Worm (Caenorhabditis elegans) whole organism, mixed stage, embryonic: ENCODE data around the gene hlh-15.
A peak's percentile ranks its signal among the peaks of the same experiment; 100 is the strongest.

Source experiments
- M03D4.4 ChIP-seq: sonication (generic microtip); optimal IDR thresholded peaks from 2 replicates; lab custom pipeline; 2017; ENCODE audit warnings: mild to moderate bottlenecking, missing genetic modification characterization, missing compliant biosample characterization
- bed-3 ChIP-seq: fragments of 200-800 bp; sonication (Bioruptor generic); optimal IDR thresholded peaks from 3 replicates; lab custom pipeline; 2018; ENCODE audit warnings: mild to moderate bottlenecking, missing genetic modification characterization, moderate library complexity, missing compliant biosample characterization
- blmp-1 ChIP-seq: fragments of 150-350 bp; optimal IDR thresholded peaks from 2 replicates; lab custom pipeline; 2014; ENCODE audit warnings: missing biosample characterization, missing genetic modification characterization
- ceh-39 ChIP-seq: fragments of 150-350 bp; optimal IDR thresholded peaks from 2 replicates; lab custom pipeline; 2014; ENCODE audit warnings: missing biosample characterization, missing genetic modification characterization
- ceh-43 ChIP-seq: fragments of 200-800 bp; sonication (Bioruptor generic); optimal IDR thresholded peaks from 2 replicates; lab custom pipeline; 2018; ENCODE audit warnings: mild to moderate bottlenecking, missing genetic modification characterization, moderate library complexity, missing compliant biosample characterization
- ceh-83 ChIP-seq: fragments of 200-800 bp; sonication (Bioruptor generic); optimal IDR thresholded peaks from 2 replicates; lab custom pipeline; 2018; ENCODE audit warnings: mild to moderate bottlenecking, missing genetic modification characterization, missing compliant biosample characterization
- ces-1 ChIP-seq: fragments of 150-350 bp; optimal IDR thresholded peaks from 2 replicates; lab custom pipeline; 2014; ENCODE audit warnings: missing biosample characterization, missing genetic modification reagents, missing genetic modification characterization
- cnd-1 ChIP-seq: fragments of 200-800 bp; sonication (Bioruptor generic); optimal IDR thresholded peaks from 2 replicates; lab custom pipeline; 2018; ENCODE audit warnings: mild to moderate bottlenecking, missing genetic modification characterization, missing compliant biosample characterization
- drap-1 ChIP-seq: fragments of 200-800 bp; sonication (Bioruptor generic); optimal IDR thresholded peaks from 3 replicates; lab custom pipeline; 2018; ENCODE audit warnings: mild to moderate bottlenecking, missing genetic modification characterization, missing compliant biosample characterization
- elt-1 ChIP-seq: sonication (generic microtip); optimal IDR thresholded peaks from 2 replicates; lab custom pipeline; 2017; ENCODE audit warnings: missing genetic modification characterization, mild to moderate bottlenecking, missing compliant biosample characterization, antibody characterized with exemption, moderate library complexity, borderline replicate concordance; ENCODE audit not compliant: insufficient read depth
- elt-3 ChIP-seq: fragments of 150-350 bp; optimal IDR thresholded peaks from 2 replicates; lab custom pipeline; 2014; ENCODE audit warnings: missing biosample characterization, missing genetic modification characterization
- ham-2 ChIP-seq: fragments of 200-800 bp; sonication (Bioruptor generic); optimal IDR thresholded peaks from 2 replicates; lab custom pipeline; 2018; ENCODE audit warnings: mild to moderate bottlenecking, missing genetic modification characterization, missing compliant biosample characterization
- hlh-1 ChIP-seq: fragments of 150-350 bp; optimal IDR thresholded peaks from 2 replicates; lab custom pipeline; 2014; ENCODE audit warnings: missing biosample characterization, missing genetic modification reagents, missing genetic modification characterization
- lin-13 ChIP-seq: fragments of 150-350 bp; optimal IDR thresholded peaks from 2 replicates; lab custom pipeline; 2014; ENCODE audit warnings: missing biosample characterization, missing genetic modification characterization
- lin-32 ChIP-seq: fragments of 200-800 bp; sonication (Bioruptor generic); optimal IDR thresholded peaks from 2 replicates; lab custom pipeline; 2018; ENCODE audit warnings: mild to moderate bottlenecking, missing genetic modification characterization, missing compliant biosample characterization
- mab-5 ChIP-seq: fragments of 150-350 bp; optimal IDR thresholded peaks from 2 replicates; lab custom pipeline; 2014; ENCODE audit warnings: missing biosample characterization, missing genetic modification characterization
- mls-2 ChIP-seq: sonication (generic microtip); optimal IDR thresholded peaks from 2 replicates; lab custom pipeline; 2016; ENCODE audit warnings: mild to moderate bottlenecking, missing genetic modification characterization, moderate library complexity, missing compliant biosample characterization
- nhr-12 ChIP-seq: fragments of 150-350 bp; optimal IDR thresholded peaks from 2 replicates; lab custom pipeline; 2014; ENCODE audit warnings: missing biosample characterization, missing genetic modification characterization
- nhr-2 ChIP-seq: fragments of 150-350 bp; optimal IDR thresholded peaks from 2 replicates; lab custom pipeline; 2014; ENCODE audit warnings: missing biosample characterization, missing genetic modification characterization
- nhr-28 ChIP-seq: fragments of 150-350 bp; optimal IDR thresholded peaks from 2 replicates; lab custom pipeline; 2014; ENCODE audit warnings: missing biosample characterization, missing genetic modification characterization
- nhr-76 ChIP-seq: sonication (generic microtip); optimal IDR thresholded peaks from 2 replicates; lab custom pipeline; 2017; ENCODE audit warnings: missing biosample characterization, missing genetic modification characterization
- pha-4 ChIP-seq: fragments of 150-350 bp; optimal IDR thresholded peaks from 2 replicates; lab custom pipeline; 2018; ENCODE audit warnings: missing biosample characterization, missing genetic modification reagents, missing genetic modification characterization
- sem-2 ChIP-seq: fragments of 200-800 bp; sonication (Bioruptor generic); optimal IDR thresholded peaks from 2 replicates; lab custom pipeline; 2018; ENCODE audit warnings: mild to moderate bottlenecking, missing genetic modification characterization, missing compliant biosample characterization
- snpc-4 ChIP-seq: fragments of 150-350 bp; optimal IDR thresholded peaks from 2 replicates; lab custom pipeline; 2014; ENCODE audit warnings: missing biosample characterization, missing genetic modification characterization
- sptf-1 ChIP-seq: sonication (generic microtip); optimal IDR thresholded peaks from 2 replicates; lab custom pipeline; 2017; ENCODE audit warnings: mild to moderate bottlenecking, missing genetic modification characterization, moderate library complexity, missing compliant biosample characterization
- tbx-8 ChIP-seq: fragments of 200-800 bp; sonication (Bioruptor generic); optimal IDR thresholded peaks from 2 replicates; lab custom pipeline; 2018; ENCODE audit warnings: mild to moderate bottlenecking, missing genetic modification characterization, moderate library complexity, missing compliant biosample characterization
- unc-120 ChIP-seq: sonication (generic microtip); optimal IDR thresholded peaks from 2 replicates; lab custom pipeline; 2017; ENCODE audit warnings: missing genetic modification characterization, missing compliant biosample characterization; ENCODE audit not compliant: poor library complexity, severe bottlenecking
- unc-39 ChIP-seq: fragments of 150-350 bp; optimal IDR thresholded peaks from 2 replicates; lab custom pipeline; 2014; ENCODE audit warnings: missing biosample characterization, missing genetic modification characterization
- unc-62 ChIP-seq: fragments of 150-350 bp; optimal IDR thresholded peaks from 2 replicates; lab custom pipeline; 2014; ENCODE audit warnings: missing biosample characterization, missing genetic modification reagents, missing genetic modification characterization
- zip-8 ChIP-seq: fragments of 150-350 bp; optimal IDR thresholded peaks from 2 replicates; lab custom pipeline; 2014; ENCODE audit warnings: missing biosample characterization, missing genetic modification characterization
- ztf-11 ChIP-seq: fragments of 150-350 bp; optimal IDR thresholded peaks from 2 replicates; lab custom pipeline; 2014; ENCODE audit warnings: missing biosample characterization, missing genetic modification characterization

Gene hlh-15

DNA sequence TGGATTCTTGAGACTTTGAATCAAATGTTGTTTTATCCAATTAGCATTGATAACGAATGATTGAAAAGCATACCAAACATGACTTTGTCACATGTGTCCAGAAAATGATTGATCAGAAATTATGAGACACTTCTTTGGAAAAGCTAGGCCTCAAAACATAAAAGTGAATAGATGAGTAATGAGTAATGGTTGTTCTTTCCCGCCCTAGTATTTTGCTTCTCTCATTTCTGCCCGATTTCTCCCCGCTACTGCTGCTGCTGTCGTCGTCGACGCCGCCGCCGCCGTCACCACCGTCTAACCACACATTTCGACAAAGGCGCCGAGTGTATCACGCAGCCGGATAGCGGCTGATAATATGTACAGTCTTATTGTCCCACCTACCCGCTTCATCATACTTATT lies 27.7 kb downstream of the hlh-15 start, which contains the start of gene F47G3.1:
F47G3.1 (plus strand) TSS at position 301 of the 400 bp plus-strand sequence.
- TF ChIP-seq unc-39 = no peak
- no peak for TF ChIP-seq elt-1
- no peak for TF ChIP-seq drap-1 (GFP tag; lab: Kevin White, UChicago)
- TF ChIP-seq lin-32 (GFP tag; lab: Kevin White, UChicago) = no peak
- no peak for TF ChIP-seq unc-62 (GFP tag; lab: Kevin White, UChicago)
- TF ChIP-seq sem-2 (GFP tag; lab: Kevin White, UChicago) = no peak
- no peak for TF ChIP-seq mls-2 (tag; lab: Kevin White, UChicago)
- TF ChIP-seq elt-3 = no peak
- no peak for TF ChIP-seq pha-4 (tag; lab: Kevin White, UChicago)
- no peak for TF ChIP-seq unc-120 (tag; lab: Kevin White, UChicago)
- no peak for TF ChIP-seq nhr-12 (tag; lab: Kevin White, UChicago)

DNA sequence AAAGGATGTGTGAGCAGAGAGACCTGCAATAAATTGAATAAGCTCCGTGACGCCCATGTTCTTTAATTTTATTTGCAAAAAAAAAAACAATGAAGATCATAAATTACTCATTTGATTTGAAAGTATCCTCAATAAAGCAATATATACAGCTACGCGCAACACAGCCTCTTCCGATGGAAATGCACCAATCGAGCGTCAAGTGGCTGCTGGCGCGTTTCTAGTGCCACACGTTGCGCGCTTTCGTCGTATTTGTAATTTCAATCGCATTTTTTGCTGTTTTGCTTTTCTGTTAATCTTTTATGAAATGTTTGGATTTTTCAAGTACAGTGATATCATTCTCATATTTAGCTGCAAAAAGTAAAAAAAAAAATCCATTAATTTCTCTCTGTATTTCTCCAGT lies 30.9 kb downstream of the hlh-15 start:
- TF ChIP-seq nhr-2 (tag; lab: Kevin White, UChicago) (no peak), elt-1 (no peak), lin-32 (GFP tag; lab: Kevin White, UChicago) (no peak), elt-3 (no peak), drap-1 (GFP tag; lab: Kevin White, UChicago) (no peak), unc-39 (no peak), M03D4.4 (tag; lab: Kevin White, UChicago) (no peak), ceh-83 (GFP tag; lab: Kevin White, UChicago) (no peak), bed-3 (GFP tag; lab: Kevin White, UChicago) (no peak), blmp-1 (tag; lab: Kevin White, UChicago) (no peak), nhr-76 (tag; lab: Kevin White, UChicago) (no peak), snpc-4 (tag; lab: Kevin White, UChicago) (no peak), ceh-39 (tag; lab: Kevin White, UChicago) (no peak), ztf-11 (tag; lab: Kevin White, UChicago) (no peak), lin-13 (tag; lab: Kevin White, UChicago) (peak; percentile 38), ham-2 (GFP tag; lab: Kevin White, UChicago) (no peak), unc-120 (tag; lab: Kevin White, UChicago) (no peak), tbx-8 (GFP tag; lab: Kevin White, UChicago) (no peak), pha-4 (tag; lab: Kevin White, UChicago) (peak; percentile 21), zip-8 (tag; lab: Kevin White, UChicago) (no peak), sptf-1 (no peak), hlh-1 (no peak), ces-1 (GFP tag; lab: Kevin White, UChicago) (peak; percentile 9), mls-2 (tag; lab: Kevin White, UChicago) (no peak), mab-5 (tag; lab: Kevin White, UChicago) (no peak)

- no peak for TF ChIP-seq mls-2 (tag; lab: Kevin White, UChicago)
- TF ChIP-seq lin-32 (GFP tag; lab: Kevin White, UChicago) = no peak
- TF ChIP-seq sptf-1 = no peak
- no peak for TF ChIP-seq nhr-76 (tag; lab: Kevin White, UChicago)
- no peak for TF ChIP-seq pha-4 (tag; lab: Kevin White, UChicago)
- TF ChIP-seq lin-13 (tag; lab: Kevin White, UChicago) = no peak
- TF ChIP-seq nhr-2 (tag; lab: Kevin White, UChicago) = no peak
- no peak for TF ChIP-seq drap-1 (GFP tag; lab: Kevin White, UChicago)
- no peak for TF ChIP-seq ceh-43 (GFP tag; lab: Kevin White, UChicago)
- TF ChIP-seq cnd-1 (tag; lab: Kevin White, UChicago) = no peak
- TF ChIP-seq unc-120 (tag; lab: Kevin White, UChicago) = no peak
- no peak for TF ChIP-seq nhr-12 (tag; lab: Kevin White, UChicago)
Observed at ce11 chrX:2381282-2381681, 31.9 kb downstream of the hlh-15 start, which contains the start of gene F47G3.4. TSS of gene F47G3.4 (plus strand) at chrX:2381582.

ce11 chrX:2380818-2381217 lies 32.4 kb downstream of the hlh-15 start:
- TF ChIP-seq lin-13 (tag; lab: Kevin White, UChicago) (no peak), cnd-1 (tag; lab: Kevin White, UChicago) (no peak), nhr-28 (no peak), nhr-2 (tag; lab: Kevin White, UChicago) (no peak), drap-1 (GFP tag; lab: Kevin White, UChicago) (no peak), mls-2 (tag; lab: Kevin White, UChicago) (no peak), ham-2 (GFP tag; lab: Kevin White, UChicago) (no peak), unc-62 (GFP tag; lab: Kevin White, UChicago) (no peak), sem-2 (GFP tag; lab: Kevin White, UChicago) (no peak), snpc-4 (tag; lab: Kevin White, UChicago) (no peak), sptf-1 (no peak), elt-3 (no peak), tbx-8 (GFP tag; lab: Kevin White, UChicago) (no peak), unc-120 (tag; lab: Kevin White, UChicago) (no peak)
- TF ChIP-seq, all 35 proteins: peak for 0
